Worm (Caenorhabditis elegans): ENCODE data around the gene C45G9.5.

Gene C45G9.5

ce11 chrIII:5096741-5097140 lies 48.8 kb downstream of the C45G9.5 start (continued):
- peak; percentile 63 for TF ChIP-seq nhr-28 (tag; optimal IDR thresholded peaks at IDR 0.05)
- TF ChIP-seq ceh-20 (GFP tag; IDR thresholded peaks at IDR 0.05) = 0 out of 2 replicates have a peak, but pooled peaks have one; percentile 10
- no peak for TF ChIP-seq nhr-102 (tag; optimal IDR thresholded peaks at IDR 0.05)
- no peak for TF ChIP-seq saeg-2 (GFP tag; IDR thresholded peaks at IDR 0.05)
- no peak for TF ChIP-seq zfp-2 (tag; optimal IDR thresholded peaks at IDR 0.05)
- TF ChIP-seq vab-7 (GFP tag; IDR thresholded peaks at IDR 0.05) = no peak
- TF ChIP-seq F37D6.2 (tag; optimal IDR thresholded peaks at IDR 0.05) = no peak
- TF ChIP-seq ceh-44 (GFP tag; IDR thresholded peaks at IDR 0.05) = no peak
- no peak for TF ChIP-seq spr-1 (tag; optimal IDR thresholded peaks at IDR 0.05)
- TF ChIP-seq hlh-11 (tag; optimal IDR thresholded peaks at IDR 0.05) = peak; percentile 35
- no peak for TF ChIP-seq lin-15B (tag; optimal IDR thresholded peaks at IDR 0.05)
- no peak for TF ChIP-seq tra-1 (GFP tag; IDR thresholded peaks at IDR 0.05)
- no peak for TF ChIP-seq daf-19 (GFP tag; conservative IDR thresholded peaks at IDR 0.05)
- TF ChIP-seq Y48G9A.11 (GFP tag; IDR thresholded peaks at IDR 0.05) = no peak
- no peak for TF ChIP-seq gei-8 (GFP tag; optimal IDR thresholded peaks at IDR 0.05)
- TF ChIP-seq hlh-30 (tag; optimal IDR thresholded peaks at IDR 0.05; ENCODE audit: insufficient read depth) = peak; percentile 7
- no peak for TF ChIP-seq rbr-2 (tag; optimal IDR thresholded peaks at IDR 0.05)
- TF ChIP-seq daf-16 (GFP tag; optimal IDR thresholded peaks at IDR 0.05) = no peak
- TF ChIP-seq daf-16 (tag; optimal IDR thresholded peaks at IDR 0.05) = no peak
- peak; percentile 48 for TF ChIP-seq nhr-48 (tag; optimal IDR thresholded peaks at IDR 0.05)
- TF ChIP-seq lir-3 (tag; optimal IDR thresholded peaks at IDR 0.05) = no peak
- TF ChIP-seq lim-7 (GFP tag; IDR thresholded peaks at IDR 0.05) = no peak
- no peak for TF ChIP-seq F26F4.8 (GFP tag; conservative IDR thresholded peaks at IDR 0.05)
- no peak for TF ChIP-seq ceh-32 (tag; optimal IDR thresholded peaks at IDR 0.05; ENCODE audit: poor library complexity)
- TF ChIP-seq zfp-3 (GFP tag; conservative IDR thresholded peaks at IDR 0.05) = no peak
- no peak for TF ChIP-seq F10B5.3 (tag; optimal IDR thresholded peaks at IDR 0.05)
- no peak for TF ChIP-seq spr-3 (GFP tag; optimal IDR thresholded peaks at IDR 0.05)
- no peak for TF ChIP-seq aha-1 (tag)
- no peak for TF ChIP-seq unc-130 (GFP tag; optimal IDR thresholded peaks at IDR 0.05)
- no peak for TF ChIP-seq cey-2 (tag; optimal IDR thresholded peaks at IDR 0.05; ENCODE audit: borderline replicate concordance, insufficient read depth)
- TF ChIP-seq zip-11 (GFP tag; IDR thresholded peaks at IDR 0.05) = no peak
- no peak for TF ChIP-seq lin-39 (tag; optimal IDR thresholded peaks at IDR 0.05)
- peak in 1 of 2 experiments; percentile 69 for TF ChIP-seq mdl-1 (tag; optimal IDR thresholded peaks at IDR 0.05)
- no peak for TF ChIP-seq ces-1 (GFP tag; optimal IDR thresholded peaks at IDR 0.05)
- peak; percentile 85 for TF ChIP-seq mxl-3 (GFP tag; optimal IDR thresholded peaks at IDR 0.05)
- no peak for TF ChIP-seq ceh-62 (tag; optimal IDR thresholded peaks at IDR 0.05)
- TF ChIP-seq ztf-11 (tag; optimal IDR thresholded peaks at IDR 0.05) = no peak
- no peak for TF ChIP-seq tag-97 (GFP tag; IDR thresholded peaks at IDR 0.05)
- no peak for TF ChIP-seq ceh-28 (tag; optimal IDR thresholded peaks at IDR 0.05)
- no peak for TF ChIP-seq attf-4 (tag; optimal IDR thresholded peaks at IDR 0.05)
- no peak for TF ChIP-seq ztf-7 (tag; optimal IDR thresholded peaks at IDR 0.05)
- no peak for TF ChIP-seq egl-27 (tag; optimal IDR thresholded peaks at IDR 0.05)
- no peak for TF ChIP-seq madf-5 (GFP tag; IDR thresholded peaks at IDR 0.05)
- TF ChIP-seq ceh-82 (tag; optimal IDR thresholded peaks at IDR 0.05) = no peak
- TF ChIP-seq ama-1 (optimal IDR thresholded peaks at IDR 0.05) = no peak
- TF ChIP-seq F44E2.7 (GFP tag; IDR thresholded peaks at IDR 0.05) = no peak
- TF ChIP-seq dmd-9 (GFP tag; IDR thresholded peaks at IDR 0.05) = no peak
- no peak for TF ChIP-seq lin-38 (GFP tag; IDR thresholded peaks at IDR 0.05)
- TF ChIP-seq nhr-41 (GFP tag; IDR thresholded peaks at IDR 0.05) = no peak
- TF ChIP-seq php-3 (GFP tag; IDR thresholded peaks at IDR 0.05) = no peak
- no peak for TF ChIP-seq D1046.2 (GFP tag; IDR thresholded peaks at IDR 0.05)
